Worm (Caenorhabditis elegans): ENCODE results near the gene R08E3.3.

- TF ChIP-seq bed-3 (GFP tag; optimal IDR thresholded peaks at IDR 0.05): no peak
- no peak for TF ChIP-seq zip-8 (tag; optimal IDR thresholded peaks at IDR 0.05)
- TF ChIP-seq ztf-11 (tag; optimal IDR thresholded peaks at IDR 0.05): no peak
- no peak for TF ChIP-seq snpc-4 (tag; optimal IDR thresholded peaks at IDR 0.05)
- TF ChIP-seq lsy-2 (tag; optimal IDR thresholded peaks at IDR 0.05): no peak
- no peak for TF ChIP-seq cnd-1 (tag; optimal IDR thresholded peaks at IDR 0.05)
- TF ChIP-seq tbx-8 (GFP tag; optimal IDR thresholded peaks at IDR 0.05): no peak
- no peak for TF ChIP-seq unc-39 (tag; optimal IDR thresholded peaks at IDR 0.05)
- no peak for TF ChIP-seq pha-4 (tag; optimal IDR thresholded peaks at IDR 0.05)
- no peak for TF ChIP-seq nhr-12 (tag; optimal IDR thresholded peaks at IDR 0.05)
- no peak for TF ChIP-seq unc-62 (GFP tag; optimal IDR thresholded peaks at IDR 0.05)
- TF ChIP-seq hlh-1 (tag; optimal IDR thresholded peaks at IDR 0.05): no peak
- no peak for TF ChIP-seq unc-120 (tag; optimal IDR thresholded peaks at IDR 0.05; ENCODE audit: poor library complexity, severe bottlenecking)
Observed at ce11 chrX:4811242-4811641, 7.2 kb upstream of the R08E3.3 start, which contains the start of gene ztf-16.
